Worm (Caenorhabditis elegans): ENCODE data around the gene F37H8.6.

DNA sequence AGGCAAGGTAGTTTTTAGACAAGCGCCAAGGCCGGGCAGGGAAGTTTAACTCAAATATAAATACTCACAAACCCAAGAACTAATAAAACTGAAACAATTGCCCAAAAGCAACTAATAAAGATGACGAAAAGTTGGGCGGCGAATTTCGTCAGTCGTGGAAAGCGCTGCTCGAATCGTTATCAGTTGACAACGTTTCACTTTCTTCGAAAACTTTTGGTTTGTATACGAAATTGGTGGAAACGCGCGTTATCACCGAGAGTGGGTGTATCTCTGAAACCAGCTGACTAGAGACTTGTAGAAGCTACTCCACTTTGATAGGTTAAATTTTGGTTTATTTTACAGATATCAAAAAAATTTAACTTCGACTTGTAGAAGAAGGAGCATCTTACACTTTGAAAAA lies 24.2 kb downstream of the F37H8.6 start:
- TF ChIP-seq ref-1 (GFP tag; conservative IDR thresholded peaks at IDR 0.05) (no peak), med-1 (GFP tag; optimal IDR thresholded peaks at IDR 0.05; ENCODE audit: insufficient read depth) (no peak), cog-1 (tag; optimal IDR thresholded peaks at IDR 0.05) (no peak), ztf-29 (GFP tag; IDR thresholded peaks at IDR 0.05) (no peak), flt-1 (GFP tag; IDR thresholded peaks at IDR 0.05) (no peak), ztf-23 (GFP tag; IDR thresholded peaks at IDR 0.05) (no peak), T22C8.4 (GFP tag; IDR thresholded peaks at IDR 0.05) (no peak), klf-2 (GFP tag; conservative IDR thresholded peaks at IDR 0.05) (no peak), tab-1 (GFP tag; IDR thresholded peaks at IDR 0.05) (no peak)

Data from whole organism, midembryonic.